Worm (Caenorhabditis elegans): ENCODE results near the gene gst-32.

gst-32 gene

ce11 chrII:15165681-15166235 is 12.6 kb downstream of the gst-32 start, which contains the start of gene gst-27:
TSS of gene gst-27 (minus strand) at chrII:15165731.
- peak; percentile 74 for TF ChIP-seq nhr-232 (tag; optimal IDR thresholded peaks at IDR 0.05)
- peak; percentile 77 for TF ChIP-seq fax-1 (tag; optimal IDR thresholded peaks at IDR 0.05)
- peak; percentile 76 for TF ChIP-seq C38D4.7 (GFP tag; optimal IDR thresholded peaks at IDR 0.05)
- peak; percentile 9 for TF ChIP-seq hlh-15 (tag; optimal IDR thresholded peaks at IDR 0.05)
- TF ChIP-seq hlh-30 (tag; optimal IDR thresholded peaks at IDR 0.05; ENCODE audit: insufficient read depth), result peak; percentile 52
- peak; percentile 62 for TF ChIP-seq npax-4 (tag; optimal IDR thresholded peaks at IDR 0.05)
- TF ChIP-seq sox-2 (GFP tag; IDR thresholded peaks at IDR 0.05), result peak; percentile 74
- TF ChIP-seq ceh-34 (tag; optimal IDR thresholded peaks at IDR 0.05), result peak; percentile 81
- TF ChIP-seq hlh-8 (tag; optimal IDR thresholded peaks at IDR 0.05), result peak; percentile 68
- peak; percentile 79 for TF ChIP-seq fkh-6 (tag; optimal IDR thresholded peaks at IDR 0.05)
- TF ChIP-seq dve-1 (tag; optimal IDR thresholded peaks at IDR 0.05), result peak; percentile 86
- TF ChIP-seq ceh-48 (tag; optimal IDR thresholded peaks at IDR 0.05), result peak; percentile 71
- TF ChIP-seq zip-5 (tag; optimal IDR thresholded peaks at IDR 0.05), result peak; percentile 53
- TF ChIP-seq ama-1 (optimal IDR thresholded peaks at IDR 0.05), result no peak
- peak; percentile 23 for TF ChIP-seq ceh-22 (tag; optimal IDR thresholded peaks at IDR 0.05)
- TF ChIP-seq syd-9 (tag; optimal IDR thresholded peaks at IDR 0.05), result peak; percentile 75
- TF ChIP-seq ceh-2 (tag; optimal IDR thresholded peaks at IDR 0.05), result peak; percentile 48
- TF ChIP-seq madf-2 (tag; optimal IDR thresholded peaks at IDR 0.05), result peak; percentile 72
- peak; percentile 52; the same call in 1 of the 2 replicates for TF ChIP-seq unc-3 (GFP tag; conservative IDR thresholded peaks at IDR 0.05)
- TF ChIP-seq unc-3 (tag; optimal IDR thresholded peaks at IDR 0.05), result peak; percentile 24
- peak; percentile 81 for TF ChIP-seq pat-9 (tag; optimal IDR thresholded peaks at IDR 0.05)
- TF ChIP-seq pag-3 (tag; optimal IDR thresholded peaks at IDR 0.05; ENCODE audit: borderline replicate concordance), result peak; percentile 34
- TF ChIP-seq hlh-6 (tag; optimal IDR thresholded peaks at IDR 0.05), result peak; percentile 86
- TF ChIP-seq pax-1 (tag; optimal IDR thresholded peaks at IDR 0.05), result no peak
- TF ChIP-seq eyg-1 (tag; optimal IDR thresholded peaks at IDR 0.05), result peak; percentile 2
- peak; percentile 82 for TF ChIP-seq rnt-1 (tag; optimal IDR thresholded peaks at IDR 0.05)
- TF ChIP-seq sdc-2 (tag; optimal IDR thresholded peaks at IDR 0.05), result peak; percentile 74
- peak; percentile 53 for TF ChIP-seq dmd-4 (tag; optimal IDR thresholded peaks at IDR 0.05; ENCODE audit: borderline replicate concordance)
- TF ChIP-seq F13H6.1 (tag; optimal IDR thresholded peaks at IDR 0.05), result peak; percentile 74
- TF ChIP-seq ceh-45 (GFP tag; IDR thresholded peaks at IDR 0.05), result peak; percentile 68
- TF ChIP-seq ceh-19 (GFP tag; optimal IDR thresholded peaks at IDR 0.05), result peak; percentile 86
- TF ChIP-seq pros-1 (tag; optimal IDR thresholded peaks at IDR 0.05), result peak; percentile 57
- peak; percentile 49 for TF ChIP-seq tbx-7 (tag; optimal IDR thresholded peaks at IDR 0.05)
- TF ChIP-seq nhr-11 (tag; optimal IDR thresholded peaks at IDR 0.05), result no peak
- TF ChIP-seq pqm-1 (tag; optimal IDR thresholded peaks at IDR 0.05), result peak; percentile 72
- peak; percentile 87 for TF ChIP-seq nfya-1 (tag; optimal IDR thresholded peaks at IDR 0.05)
- peak; percentile 66 for TF ChIP-seq T23F11.4 (GFP tag; optimal IDR thresholded peaks at IDR 0.05)
- TF ChIP-seq ceh-6 (GFP tag; optimal IDR thresholded peaks at IDR 0.05), result peak; percentile 85
- TF ChIP-seq elt-4 (tag; optimal IDR thresholded peaks at IDR 0.05), result no peak
- peak; percentile 63 for TF ChIP-seq ahr-1 (tag; optimal IDR thresholded peaks at IDR 0.05)
- peak; percentile 77 for TF ChIP-seq lin-11 (tag; optimal IDR thresholded peaks at IDR 0.05)
- TF ChIP-seq ceh-9 (tag; optimal IDR thresholded peaks at IDR 0.05), result no peak
- peak; percentile 47 for TF ChIP-seq lim-6 (tag; optimal IDR thresholded peaks at IDR 0.05)
- TF ChIP-seq ceh-18 (tag; optimal IDR thresholded peaks at IDR 0.05), result peak; percentile 83
- TF ChIP-seq ttx-3 (tag; optimal IDR thresholded peaks at IDR 0.05), result peak; percentile 74
- TF ChIP-seq ceh-30 (tag; optimal IDR thresholded peaks at IDR 0.05), result peak; percentile 48
- TF ChIP-seq pha-2 (tag; optimal IDR thresholded peaks at IDR 0.05), result peak; percentile 54
- peak; percentile 69 for TF ChIP-seq unc-86 (tag; optimal IDR thresholded peaks at IDR 0.05)
- TF ChIP-seq fkh-10 (GFP tag; optimal IDR thresholded peaks at IDR 0.05), result peak; percentile 49
- peak; percentile 86 for TF ChIP-seq ztf-16 (tag; optimal IDR thresholded peaks at IDR 0.05)
- TF ChIP-seq ets-4 (tag; optimal IDR thresholded peaks at IDR 0.05), result peak; percentile 58
- peak; percentile 74 for TF ChIP-seq Y22D7AL.16 (tag; optimal IDR thresholded peaks at IDR 0.05)
- TF ChIP-seq unc-42 (tag; optimal IDR thresholded peaks at IDR 0.05), result peak; percentile 59

Measured in whole organism, late embryonic.